Worm (Caenorhabditis elegans) whole organism, L2 larva: Measurements from ENCODE around the gene ptp-3.

Experiments
- C34F6.9 ChIP-seq: fragments of 150-350 bp; optimal IDR thresholded peaks from 2 replicates; lab custom pipeline; 2014; ENCODE audit warnings: missing biosample characterization, missing genetic modification characterization
- F13H6.1 ChIP-seq: sonication (generic microtip); optimal IDR thresholded peaks from 2 replicates; lab custom pipeline; 2016; ENCODE audit warnings: missing genetic modification characterization, missing compliant biosample characterization
- R02D3.7 ChIP-seq: fragments of 150-350 bp; optimal IDR thresholded peaks from 2 replicates; lab custom pipeline; 2014; ENCODE audit warnings: missing biosample characterization, missing genetic modification characterization
- Y55F3AM.14 ChIP-seq: fragments of 200-800 bp; sonication (Bioruptor generic); optimal IDR thresholded peaks from 2 replicates; lab custom pipeline; 2018; ENCODE audit warnings: mild to moderate bottlenecking, missing genetic modification characterization, missing compliant biosample characterization
- ZK546.5 ChIP-seq: sonication (generic microtip); optimal IDR thresholded peaks from 2 replicates; lab custom pipeline; 2017; ENCODE audit warnings: missing biosample characterization, missing genetic modification characterization
- aly-2 ChIP-seq: fragments of 150-350 bp; optimal IDR thresholded peaks from 2 replicates; lab custom pipeline; 2014; ENCODE audit warnings: missing biosample characterization, missing genetic modification characterization
- ama-1 ChIP-seq: fragments of 150-350 bp; optimal IDR thresholded peaks from 2 replicates; lab custom pipeline; 2018; ENCODE audit warnings: inconsistent platforms
- blmp-1 ChIP-seq: sonication (generic microtip); optimal IDR thresholded peaks from 2 replicates; lab custom pipeline; 2017; ENCODE audit warnings: missing genetic modification characterization, mild to moderate bottlenecking, missing compliant biosample characterization, antibody characterized with exemption, moderate library complexity; ENCODE audit not compliant: insufficient read depth
- ceh-16 ChIP-seq: fragments of 150-350 bp; optimal IDR thresholded peaks from 2 replicates; lab custom pipeline; 2014; ENCODE audit warnings: missing biosample characterization, missing genetic modification characterization
- crh-2 ChIP-seq: sonication (generic microtip); optimal IDR thresholded peaks from 2 replicates; lab custom pipeline; 2017; ENCODE audit warnings: missing biosample characterization, missing genetic modification characterization
- dmd-4 ChIP-seq: sonication (generic microtip); optimal IDR thresholded peaks from 2 replicates; lab custom pipeline; 2017; ENCODE audit warnings: missing biosample characterization, missing genetic modification characterization
- egl-27 ChIP-seq: sonication (generic microtip); optimal IDR thresholded peaks from 3 replicates; lab custom pipeline; 2017; ENCODE audit warnings: missing biosample characterization, missing genetic modification reagents, missing genetic modification characterization
- elt-1 ChIP-seq: fragments of 150-350 bp; optimal IDR thresholded peaks from 2 replicates; lab custom pipeline; 2014; ENCODE audit warnings: missing biosample characterization, missing genetic modification characterization
- elt-3 ChIP-seq: sonication (generic microtip); optimal IDR thresholded peaks from 2 replicates; lab custom pipeline; 2017; ENCODE audit warnings: missing biosample characterization, missing genetic modification characterization
- fos-1 ChIP-seq: fragments of 150-350 bp; optimal IDR thresholded peaks from 2 replicates; lab custom pipeline; 2014; ENCODE audit warnings: missing biosample characterization, missing genetic modification characterization
- gmeb-1 ChIP-seq: fragments of 150-350 bp; optimal IDR thresholded peaks from 2 replicates; lab custom pipeline; 2014; ENCODE audit warnings: missing biosample characterization, missing genetic modification characterization
- lin-13 ChIP-seq: fragments of 150-350 bp; optimal IDR thresholded peaks from 2 replicates; lab custom pipeline; 2014; ENCODE audit warnings: missing biosample characterization, missing genetic modification reagents, missing genetic modification characterization
- lin-39 ChIP-seq: fragments of 150-350 bp; optimal IDR thresholded peaks from 2 replicates; lab custom pipeline; 2014; ENCODE audit warnings: missing biosample characterization, missing genetic modification reagents, missing genetic modification characterization
- lsy-2 ChIP-seq, 2 experiments: fragments of 150-350 bp in 1 of 2; sonication (generic microtip) in 1 of 2; optimal IDR thresholded peaks; 2 replicates each; lab custom pipeline; 2014 to 2017; ENCODE audit warnings: missing biosample characterization in 2 of 2, missing genetic modification characterization in 2 of 2
- mab-5 ChIP-seq: fragments of 150-350 bp; optimal IDR thresholded peaks from 2 replicates; lab custom pipeline; 2014; ENCODE audit warnings: missing biosample characterization, missing genetic modification characterization
- mbf-1 ChIP-seq: sonication (generic microtip); optimal IDR thresholded peaks from 2 replicates; lab custom pipeline; 2017; ENCODE audit warnings: missing biosample characterization, missing genetic modification characterization
- mdl-1 ChIP-seq, 2 experiments: fragments of 150-350 bp in 1 of 2; sonication (generic microtip) in 1 of 2; optimal IDR thresholded peaks; 2 replicates each; lab custom pipeline; 2017; ENCODE audit warnings: missing biosample characterization in 2 of 2, missing genetic modification characterization in 2 of 2
- nhr-10 ChIP-seq: sonication (generic microtip); optimal IDR thresholded peaks from 2 replicates; lab custom pipeline; 2017; ENCODE audit warnings: missing biosample characterization, missing genetic modification characterization
- nhr-11 ChIP-seq: fragments of 150-350 bp; optimal IDR thresholded peaks from 2 replicates; lab custom pipeline; 2014; ENCODE audit warnings: missing biosample characterization, missing genetic modification characterization
- nhr-12 ChIP-seq: fragments of 150-350 bp; optimal IDR thresholded peaks from 2 replicates; lab custom pipeline; 2014; ENCODE audit warnings: missing biosample characterization, missing genetic modification characterization
- nhr-129 ChIP-seq: fragments of 150-350 bp; optimal IDR thresholded peaks from 2 replicates; lab custom pipeline; 2014; ENCODE audit warnings: missing biosample characterization, missing genetic modification characterization
- nhr-21 ChIP-seq: fragments of 150-350 bp; optimal IDR thresholded peaks from 2 replicates; lab custom pipeline; 2014; ENCODE audit warnings: missing biosample characterization, missing genetic modification characterization
- nhr-25 ChIP-seq: fragments of 150-350 bp; sonication (generic microtip); optimal IDR thresholded peaks from 3 replicates; lab custom pipeline; 2014; ENCODE audit warnings: missing biosample characterization, missing genetic modification characterization
- nhr-6 ChIP-seq: fragments of 150-350 bp; optimal IDR thresholded peaks from 2 replicates; lab custom pipeline; 2014; ENCODE audit warnings: missing biosample characterization, missing genetic modification characterization
- nhr-77 ChIP-seq: fragments of 150-350 bp; optimal IDR thresholded peaks from 2 replicates; lab custom pipeline; 2014; ENCODE audit warnings: missing biosample characterization, missing genetic modification characterization
- peb-1 ChIP-seq: fragments of 150-350 bp; optimal IDR thresholded peaks from 2 replicates; lab custom pipeline; 2014; ENCODE audit warnings: missing biosample characterization, missing genetic modification characterization
- sem-4 ChIP-seq: fragments of 150-350 bp; optimal IDR thresholded peaks from 2 replicates; lab custom pipeline; 2014; ENCODE audit warnings: missing biosample characterization, missing genetic modification reagents, missing genetic modification characterization
- skn-1 ChIP-seq: sonication (generic microtip); optimal IDR thresholded peaks from 2 replicates; lab custom pipeline; 2017; ENCODE audit warnings: missing biosample characterization, missing genetic modification characterization
- sma-3 ChIP-seq: sonication (generic microtip); optimal IDR thresholded peaks from 2 replicates; lab custom pipeline; 2016; ENCODE audit warnings: missing genetic modification reagents, missing genetic modification characterization, missing compliant biosample characterization
- snpc-4 ChIP-seq: fragments of 150-350 bp; optimal IDR thresholded peaks from 2 replicates; lab custom pipeline; 2014; ENCODE audit warnings: missing biosample characterization, missing genetic modification characterization
- unc-39 ChIP-seq: fragments of 150-350 bp; optimal IDR thresholded peaks from 2 replicates; lab custom pipeline; 2014; ENCODE audit warnings: missing biosample characterization, missing genetic modification characterization
- unc-55 ChIP-seq: fragments of 150-350 bp; sonication (generic microtip); optimal IDR thresholded peaks from 3 replicates; lab custom pipeline; 2014; ENCODE audit warnings: missing biosample characterization, missing genetic modification reagents, missing genetic modification characterization
- unc-62 ChIP-seq: fragments of 150-350 bp; optimal IDR thresholded peaks from 2 replicates; lab custom pipeline; 2014; ENCODE audit warnings: missing biosample characterization, missing genetic modification reagents, missing genetic modification characterization
- zag-1 ChIP-seq: fragments of 150-350 bp; optimal IDR thresholded peaks from 2 replicates; lab custom pipeline; 2014; ENCODE audit warnings: missing biosample characterization, missing genetic modification characterization
- ztf-1 ChIP-seq: fragments of 200-800 bp; sonication (Bioruptor generic); conservative IDR thresholded peaks from 2 replicates; pipeline ENCODE4 v1.3.6; 2022; ENCODE audit warnings: missing genetic modification characterization, missing compliant biosample characterization
- ztf-11 ChIP-seq: sonication (generic microtip); optimal IDR thresholded peaks from 2 replicates; lab custom pipeline; 2017; ENCODE audit warnings: missing biosample characterization, missing genetic modification characterization
- ztf-4 ChIP-seq: fragments of 150-350 bp; optimal IDR thresholded peaks from 2 replicates; lab custom pipeline; 2014; ENCODE audit warnings: missing biosample characterization, missing genetic modification characterization

ptp-3 gene

DNA sequence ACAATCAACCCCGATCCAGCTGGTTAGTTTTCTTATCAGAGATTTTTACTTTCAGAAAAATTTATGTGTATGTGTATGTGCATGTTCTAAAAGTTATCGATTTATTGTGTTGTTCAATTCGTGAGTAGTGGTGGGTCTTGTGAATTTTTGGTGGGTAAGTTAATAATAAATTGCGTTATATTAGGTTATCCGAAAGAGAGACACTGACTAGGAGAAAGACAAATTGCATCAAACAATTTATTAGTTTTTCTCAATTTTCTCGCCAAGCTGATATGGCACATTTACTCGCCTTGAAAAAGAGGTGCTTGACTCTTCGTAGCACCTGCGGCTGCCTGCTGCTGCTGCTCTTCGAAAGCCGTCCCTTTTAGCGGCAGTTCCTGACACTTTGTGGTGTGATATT lies 23.8 kb downstream of the ptp-3 start:
- no peak for TF ChIP-seq peb-1
- TF ChIP-seq fos-1, result no peak
- TF ChIP-seq egl-27 (tag; lab: Kevin White, UChicago), result no peak

DNA sequence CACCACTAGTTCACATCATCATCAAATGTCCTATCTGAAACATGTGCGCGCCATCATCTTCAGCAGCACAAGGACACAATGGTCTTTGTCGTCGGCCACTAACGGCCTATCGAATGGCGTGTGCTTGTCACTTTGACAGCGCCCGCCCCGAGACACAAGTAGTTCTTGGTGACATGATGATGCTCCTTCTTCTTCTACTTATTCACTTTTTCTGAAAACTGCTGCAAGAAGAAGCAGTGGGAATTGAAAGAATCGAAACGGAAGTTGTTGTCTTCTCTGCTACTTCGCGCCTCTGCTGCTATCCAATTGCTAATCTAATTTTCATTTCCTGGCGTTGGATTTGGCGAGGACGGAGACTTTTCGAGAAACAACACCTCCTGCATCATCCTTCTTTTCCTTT lies 29.0 kb downstream of the ptp-3 start:
- no peak for TF ChIP-seq nhr-10
- TF ChIP-seq crh-2, result no peak
- TF ChIP-seq nhr-11 (tag; lab: Kevin White, UChicago), result no peak
- no peak for TF ChIP-seq nhr-12 (tag; lab: Kevin White, UChicago)
- TF ChIP-seq ZK546.5 (tag; lab: Kevin White, UChicago), result no peak
- no peak for TF ChIP-seq blmp-1 (tag; lab: Kevin White, UChicago)
- TF ChIP-seq ztf-1 (GFP tag; lab: Robert Waterston, UW), result no peak
- TF ChIP-seq ceh-16 (tag; lab: Kevin White, UChicago), result no peak
- TF ChIP-seq lin-39 (tag; lab: Kevin White, UChicago), result peak; percentile 2
- TF ChIP-seq dmd-4 (tag; lab: Kevin White, UChicago), result no peak
- no peak for TF ChIP-seq skn-1 (tag; lab: Kevin White, UChicago)
- peak; percentile 6 for TF ChIP-seq nhr-129 (tag; lab: Kevin White, UChicago)
- TF ChIP-seq snpc-4, result no peak
- no peak for TF ChIP-seq elt-1
- no peak for TF ChIP-seq unc-39
- TF ChIP-seq mab-5 (tag; lab: Kevin White, UChicago), result no peak

DNA sequence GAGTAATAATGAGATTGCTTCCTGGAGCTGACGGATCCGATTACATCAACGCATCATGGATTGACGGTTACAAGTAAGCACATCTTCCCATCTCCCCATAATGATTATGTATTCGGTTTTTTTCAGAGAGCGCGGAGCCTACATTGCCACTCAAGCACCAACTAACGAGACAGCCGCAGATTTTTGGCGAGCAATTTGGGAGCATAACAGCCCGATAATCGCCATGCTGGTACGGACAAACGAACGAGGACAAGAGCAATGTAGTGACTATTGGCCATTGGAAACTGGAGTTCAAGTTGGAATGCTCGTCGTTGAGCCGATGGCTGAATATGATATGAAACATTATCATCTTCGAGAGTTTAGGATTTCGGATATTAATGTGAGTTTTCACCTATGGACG lies 35.6 kb downstream of the ptp-3 start:
- TF ChIP-seq unc-62 (GFP tag; lab: Kevin White, UChicago) (no peak), nhr-129 (tag; lab: Kevin White, UChicago) (no peak), mdl-1 (tag; optimal IDR thresholded peaks at IDR 0.05; lab: Kevin White, UChicago) (no peak), mbf-1 (tag; lab: Kevin White, UChicago) (no peak), R02D3.7 (no peak), nhr-10 (no peak), ztf-1 (GFP tag; lab: Robert Waterston, UW) (no peak), lin-39 (tag; lab: Kevin White, UChicago) (no peak), sma-3 (no peak), unc-39 (no peak), C34F6.9 (tag; lab: Kevin White, UChicago) (no peak), fos-1 (no peak), lsy-2 (tag; optimal IDR thresholded peaks at IDR 0.05; lab: Kevin White, UChicago) (no peak), F13H6.1 (tag; lab: Kevin White, UChicago) (no peak), mab-5 (tag; lab: Kevin White, UChicago) (no peak), lin-13 (GFP tag; lab: Kevin White, UChicago) (no peak), unc-55 (GFP tag; lab: Kevin White, UChicago) (no peak), dmd-4 (tag; lab: Kevin White, UChicago) (no peak), Y55F3AM.14 (no peak)

DNA sequence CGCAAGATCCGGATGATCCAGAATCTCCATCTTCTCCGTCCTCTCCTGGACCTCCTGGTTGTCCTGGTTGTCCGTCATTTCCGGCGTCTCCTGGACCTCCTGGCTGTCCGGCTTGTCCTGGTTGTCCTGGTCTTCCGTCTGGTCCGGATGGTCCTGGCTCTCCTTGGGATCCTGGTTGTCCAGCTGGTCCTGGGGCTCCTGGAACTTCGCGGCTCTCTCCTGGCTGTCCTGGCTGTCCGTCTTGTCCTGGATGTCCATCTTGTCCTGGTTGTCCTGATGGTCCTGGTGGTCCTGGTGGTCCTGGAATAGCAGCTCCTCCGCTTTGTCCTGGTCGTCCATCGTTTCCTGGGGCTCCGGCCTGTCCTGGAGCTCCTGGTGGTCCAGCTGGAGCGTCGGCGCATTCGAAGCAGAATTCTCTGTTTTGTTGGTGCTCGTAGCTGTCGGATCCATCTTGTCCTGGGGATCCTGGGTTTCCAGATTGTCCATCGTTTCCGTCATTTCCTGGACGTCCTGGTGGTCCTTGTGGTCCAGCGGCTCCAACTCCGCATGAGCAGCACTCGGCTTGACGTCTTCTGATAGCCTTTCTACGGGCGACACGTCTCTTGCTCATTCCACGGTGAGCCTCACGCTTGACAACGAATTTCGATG lies 37.3 kb downstream of the ptp-3 start:
- TF ChIP-seq ama-1 (lab: Kevin White, UChicago), result no peak
- TF ChIP-seq ztf-11 (tag; lab: Kevin White, UChicago), result no peak
- no peak for TF ChIP-seq unc-62 (GFP tag; lab: Kevin White, UChicago)
- no peak for TF ChIP-seq F13H6.1 (tag; lab: Kevin White, UChicago)
- TF ChIP-seq gmeb-1 (tag; lab: Kevin White, UChicago), result no peak
- no peak for TF ChIP-seq crh-2
- TF ChIP-seq lin-39 (tag; lab: Kevin White, UChicago), result no peak
- no peak for TF ChIP-seq nhr-21 (tag; lab: Kevin White, UChicago)
- no peak for TF ChIP-seq aly-2 (tag; lab: Kevin White, UChicago)
- no peak for TF ChIP-seq nhr-77 (tag; lab: Kevin White, UChicago)
- no peak for TF ChIP-seq ztf-4 (tag; lab: Kevin White, UChicago)
- no peak for TF ChIP-seq nhr-25 (tag; lab: Kevin White, UChicago)
- TF ChIP-seq mdl-1 (tag; optimal IDR thresholded peaks at IDR 0.05; lab: Kevin White, UChicago), result no peak
- TF ChIP-seq elt-1, result no peak
- TF ChIP-seq zag-1, result no peak
- no peak for TF ChIP-seq C34F6.9 (tag; lab: Kevin White, UChicago)
- TF ChIP-seq nhr-6 (tag; lab: Kevin White, UChicago), result no peak
- no peak for TF ChIP-seq nhr-129 (tag; lab: Kevin White, UChicago)
- TF ChIP-seq elt-3, result no peak
- no peak for TF ChIP-seq sem-4 (tag; lab: Kevin White, UChicago)
- TF ChIP-seq, all 48 proteins: peak for 0
